Worm (Caenorhabditis elegans) whole organism, L4/young adult: Measurements from ENCODE around the gene F55G7.1.

Source experiments
- W03F9.2 ChIP-seq: fragments of 150-350 bp; optimal IDR thresholded peaks from 2 replicates; lab custom pipeline; 2014; ENCODE audit warnings: missing biosample characterization, missing genetic modification characterization
- dao-5 ChIP-seq: sonication (generic microtip); optimal IDR thresholded peaks from 2 replicates; lab custom pipeline; 2016; ENCODE audit warnings: missing genotype, missing genetic modification characterization, moderate library complexity, missing compliant biosample characterization
- him-1 ChIP-seq: sonication (generic microtip); optimal IDR thresholded peaks from 2 replicates; lab custom pipeline; 2016; ENCODE audit warnings: missing genotype, missing genetic modification reagents, missing genetic modification characterization, missing compliant biosample characterization

- no peak for TF ChIP-seq him-1 (tag; lab: Kevin White, UChicago)
- TF ChIP-seq dao-5 (tag; lab: Kevin White, UChicago): no peak
- TF ChIP-seq W03F9.2 (tag; lab: Kevin White, UChicago): no peak
Measured at ce11 chrX:11957246-11957645, 33.0 kb downstream of the F55G7.1 start, which contains the start of gene T08D10.5.
